Worm (Caenorhabditis elegans) whole organism, midembryonic: ENCODE results near the gene F35C5.12.

Experiments used
- T22C8.4 ChIP-seq: fragments of 200-800 bp; sonication (Bioruptor generic); IDR thresholded peaks from 2 replicates; pipeline ENCODE4 v1.3.6; 2022; ENCODE audit warnings: missing genetic modification characterization, missing compliant biosample characterization
- cog-1 ChIP-seq: sonication (generic microtip); optimal IDR thresholded peaks from 2 replicates; lab custom pipeline; 2016; ENCODE audit warnings: missing genetic modification characterization, missing compliant biosample characterization
- flt-1 ChIP-seq: fragments of 200-800 bp; sonication (Bioruptor generic); IDR thresholded peaks from 2 replicates; pipeline ENCODE4 v1.3.6; 2022; ENCODE audit warnings: missing genetic modification characterization, missing compliant biosample characterization
- klf-2 ChIP-seq: fragments of 200-800 bp; sonication (Bioruptor generic); conservative IDR thresholded peaks from 2 replicates; pipeline ENCODE4 v1.3.6; 2022; ENCODE audit warnings: missing genetic modification reagents, missing genetic modification characterization, missing compliant biosample characterization
- med-1 ChIP-seq: sonication (generic microtip); optimal IDR thresholded peaks from 2 replicates; lab custom pipeline; 2017; ENCODE audit warnings: missing genetic modification characterization, mild to moderate bottlenecking, missing compliant biosample characterization, antibody characterized with exemption, missing genetic modification reagents; ENCODE audit not compliant: insufficient read depth
- ztf-23 ChIP-seq: fragments of 200-800 bp; sonication (Bioruptor generic); IDR thresholded peaks from 2 replicates; pipeline ENCODE4 v1.3.6; 2022; ENCODE audit warnings: missing genetic modification reagents, missing genetic modification characterization, missing compliant biosample characterization
- ztf-29 ChIP-seq: fragments of 200-800 bp; sonication (Bioruptor generic); IDR thresholded peaks from 2 replicates; pipeline ENCODE4 v1.3.6; 2022; ENCODE audit warnings: missing genetic modification reagents, missing genetic modification characterization, missing compliant biosample characterization

DNA sequence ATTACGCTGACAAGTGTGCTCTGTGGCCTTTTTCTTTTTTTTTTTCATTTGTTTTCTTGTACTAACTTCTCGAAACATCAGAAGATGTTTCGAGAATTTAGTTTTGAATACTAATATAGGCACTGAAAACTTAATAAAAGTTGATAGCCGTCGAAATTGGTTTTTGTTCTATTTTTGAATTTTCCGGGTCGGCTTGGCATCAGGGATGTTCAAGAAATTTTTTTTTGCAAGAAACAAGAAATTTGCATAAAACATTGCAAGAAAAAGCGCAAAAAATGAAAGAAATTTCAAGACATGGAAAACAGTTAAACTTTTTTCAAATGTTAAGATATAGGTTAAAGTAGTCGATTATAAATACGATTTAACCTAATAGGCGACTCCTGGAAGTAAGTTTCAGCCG, 8.9 kb upstream of the F35C5.12 start:
- TF ChIP-seq klf-2 (GFP tag; lab: Robert Waterston, UW) (no peak), flt-1 (GFP tag; lab: Robert Waterston, UW) (no peak), ztf-23 (GFP tag; lab: Robert Waterston, UW) (no peak), ztf-29 (GFP tag; lab: Robert Waterston, UW) (no peak), T22C8.4 (GFP tag; lab: Robert Waterston, UW) (no peak), med-1 (GFP tag; lab: Kevin White, UChicago) (no peak), cog-1 (no peak)
